Worm (Caenorhabditis elegans): ENCODE results near the gene C35B8.3.
A peak's percentile ranks its signal among the peaks of the same experiment; 100 is the strongest.

The C35B8.3 gene

DNA sequence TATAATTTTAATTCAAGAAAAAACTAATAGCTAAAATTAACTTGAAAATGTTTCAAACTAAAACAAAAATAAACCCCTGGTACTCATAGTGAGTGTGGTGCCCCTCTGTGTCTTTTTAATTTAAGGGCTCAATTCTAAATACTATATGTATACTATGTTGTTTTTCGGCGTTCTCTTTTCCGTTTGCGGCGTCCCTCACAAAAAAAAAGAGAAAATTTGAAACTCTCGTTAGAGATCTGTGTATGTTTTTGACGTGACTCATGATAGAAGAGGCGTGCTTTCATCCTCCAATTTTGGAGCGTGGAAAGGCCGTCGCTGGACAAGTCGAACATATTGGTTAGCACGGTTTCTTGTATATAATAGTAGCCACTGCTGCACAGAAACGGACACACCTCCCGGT lies 37.8 kb downstream of the C35B8.3 start, which contains the start of gene pes-8:
Gene pes-8, plus strand, starts transcription at position 301 of the 400 bp plus-strand sequence.
- TF ChIP-seq nhr-111 (GFP tag; optimal IDR thresholded peaks at IDR 0.05) = no peak
- peak; percentile 75 for TF ChIP-seq aha-1 (tag)

DNA sequence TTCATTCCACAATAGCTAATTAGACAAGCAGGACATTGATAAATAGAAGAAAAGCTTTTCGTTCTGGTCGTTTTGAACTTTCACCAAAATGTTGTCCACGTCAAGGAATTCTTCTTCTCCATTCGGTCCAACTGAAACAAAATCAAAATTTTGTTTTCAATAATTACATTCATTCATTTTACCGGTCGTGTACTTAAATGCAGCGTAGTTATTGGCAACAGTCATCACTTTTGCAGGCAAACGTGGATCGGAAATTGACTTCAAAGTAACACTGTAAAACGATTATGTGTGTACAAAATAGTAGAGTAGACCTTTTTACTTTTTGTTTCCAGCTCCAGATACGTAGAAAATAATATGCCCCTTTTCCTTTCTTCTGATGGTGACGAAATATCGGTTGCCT lies 42.3 kb downstream of the C35B8.3 start:
- TF ChIP-seq unc-62 (GFP tag; optimal IDR thresholded peaks at IDR 0.05 in 1 of 2) (peak in 1 of 2 experiments; percentile 59), unc-62 (tag; optimal IDR thresholded peaks at IDR 0.05) (no peak), T20F7.1 (GFP tag; optimal IDR thresholded peaks at IDR 0.05) (no peak), egl-43 (GFP tag; IDR thresholded peaks at IDR 0.05) (no peak), F10B5.3 (tag; optimal IDR thresholded peaks at IDR 0.05) (peak; percentile 64)

DNA sequence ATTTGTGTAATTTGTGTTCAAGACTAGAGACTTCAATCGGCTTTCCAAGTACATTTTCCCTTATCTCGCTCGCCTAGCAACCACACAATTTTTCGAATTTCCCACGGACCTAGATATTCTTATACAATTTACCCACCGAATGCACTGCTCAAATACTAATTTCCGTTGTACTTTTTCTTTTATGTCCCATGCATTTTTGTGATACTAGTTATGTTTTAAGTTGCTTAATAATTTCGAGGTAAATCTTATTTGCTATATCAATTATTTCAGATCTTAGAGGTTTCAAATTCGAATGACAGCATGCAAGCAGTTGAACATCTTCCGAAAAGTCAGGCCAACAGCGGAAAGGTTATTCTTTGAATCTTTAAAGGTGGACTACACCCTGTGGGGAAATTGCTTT lies 45.8 kb downstream of the C35B8.3 start, which contains the start of gene F18G5.1:
Gene F18G5.1, plus strand, starts transcription at position 301 of the 400 bp plus-strand sequence.
- TF ChIP-seq madf-5 (GFP tag; IDR thresholded peaks at IDR 0.05) = no peak
- no peak for TF ChIP-seq ceh-82 (tag; optimal IDR thresholded peaks at IDR 0.05)
- no peak for TF ChIP-seq jun-1 (tag; optimal IDR thresholded peaks at IDR 0.05)
- TF ChIP-seq dmd-9 (GFP tag; IDR thresholded peaks at IDR 0.05) = no peak
- no peak for TF ChIP-seq fos-1 (tag; optimal IDR thresholded peaks at IDR 0.05)
- TF ChIP-seq set-16 (GFP tag; IDR thresholded peaks at IDR 0.05) = no peak
- TF ChIP-seq lin-38 (GFP tag; IDR thresholded peaks at IDR 0.05) = no peak
- no peak for TF ChIP-seq ceh-28 (tag; optimal IDR thresholded peaks at IDR 0.05)
- no peak for TF ChIP-seq nhr-11 (tag; optimal IDR thresholded peaks at IDR 0.05)
- no peak for TF ChIP-seq dve-1 (tag; optimal IDR thresholded peaks at IDR 0.05; ENCODE audit: insufficient read depth)
- no peak for TF ChIP-seq zfp-3 (GFP tag; conservative IDR thresholded peaks at IDR 0.05)
- TF ChIP-seq ctbp-1 (GFP tag; IDR thresholded peaks at IDR 0.05) = no peak
- TF ChIP-seq F44E2.7 (GFP tag; IDR thresholded peaks at IDR 0.05) = no peak
- TF ChIP-seq nhr-102 (tag; optimal IDR thresholded peaks at IDR 0.05) = no peak

DNA sequence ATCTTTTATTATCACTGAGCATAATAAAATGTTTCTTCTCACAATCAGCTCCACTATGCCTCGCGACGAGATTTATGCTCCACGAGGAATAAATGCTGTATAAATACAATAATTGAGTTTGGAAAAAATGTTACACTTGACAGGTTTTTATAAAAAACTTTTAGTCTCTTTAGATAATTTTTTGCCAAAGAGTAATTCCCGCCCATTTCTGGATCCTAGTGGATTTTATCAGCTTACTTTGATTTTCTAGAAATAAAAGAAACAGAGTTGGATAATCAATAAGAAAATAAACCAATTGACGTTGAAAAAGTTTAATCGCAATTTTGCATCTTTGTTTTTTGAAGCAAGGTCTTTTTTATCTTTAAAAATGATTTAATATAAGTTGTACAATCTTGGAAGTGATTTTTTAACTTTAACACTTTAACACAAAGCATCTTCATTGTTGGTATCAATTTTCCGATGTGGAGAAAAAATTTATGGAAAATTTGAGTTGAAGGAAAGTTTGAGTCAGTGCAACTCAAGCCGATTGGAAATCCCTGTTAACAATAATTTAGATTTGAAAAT lies 48.0 kb downstream of the C35B8.3 start:
- peak; percentile 41; the same call in 1 of the 2 replicates for TF ChIP-seq php-3 (GFP tag; IDR thresholded peaks at IDR 0.05)
- TF ChIP-seq nhr-102 (tag; optimal IDR thresholded peaks at IDR 0.05) = peak; percentile 47
- no peak for TF ChIP-seq lin-1 (GFP tag; IDR thresholded peaks at IDR 0.05)
- TF ChIP-seq dve-1 (tag; optimal IDR thresholded peaks at IDR 0.05; ENCODE audit: insufficient read depth) = peak; percentile 54
- TF ChIP-seq zfp-3 (GFP tag; conservative IDR thresholded peaks at IDR 0.05) = peak; percentile 60; the same call in 1 of the 2 replicates
- 0 out of 2 replicates have a peak, but pooled peaks have one; percentile 17 for TF ChIP-seq snpc-1.2 (GFP tag; IDR thresholded peaks at IDR 0.05)
- TF ChIP-seq nhr-76 (tag; optimal IDR thresholded peaks at IDR 0.05) = no peak

DNA sequence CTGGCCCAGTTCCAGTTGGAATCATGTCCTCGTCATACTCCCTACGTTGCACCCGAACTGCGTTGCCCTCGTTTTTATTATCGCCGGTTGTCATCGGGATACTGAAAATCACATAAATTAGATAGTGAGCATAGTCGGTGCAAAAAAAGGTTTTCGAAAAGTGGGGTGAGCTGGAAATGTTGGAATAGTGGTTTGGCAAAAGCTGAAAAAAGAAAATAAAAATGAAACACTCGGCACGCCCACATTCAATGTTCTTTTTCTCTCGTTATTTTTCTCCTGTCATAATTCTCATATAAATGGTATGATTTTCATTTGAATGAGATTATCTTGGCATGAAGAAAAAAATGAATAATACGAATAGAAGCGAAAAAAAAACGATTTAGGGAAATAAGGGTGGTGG lies 50.5 kb downstream of the C35B8.3 start, which contains the start of gene F18G5.6:
Gene F18G5.6, minus strand, starts transcription at position 101 of the 400 bp plus-strand sequence.
- TF ChIP-seq lim-7 (GFP tag; IDR thresholded peaks at IDR 0.05) (0 out of 2 replicates have a peak, but pooled peaks have one; percentile 12), nhr-25 (tag; optimal IDR thresholded peaks at IDR 0.05; ENCODE audit: borderline replicate concordance, insufficient read depth) (no peak)

DNA sequence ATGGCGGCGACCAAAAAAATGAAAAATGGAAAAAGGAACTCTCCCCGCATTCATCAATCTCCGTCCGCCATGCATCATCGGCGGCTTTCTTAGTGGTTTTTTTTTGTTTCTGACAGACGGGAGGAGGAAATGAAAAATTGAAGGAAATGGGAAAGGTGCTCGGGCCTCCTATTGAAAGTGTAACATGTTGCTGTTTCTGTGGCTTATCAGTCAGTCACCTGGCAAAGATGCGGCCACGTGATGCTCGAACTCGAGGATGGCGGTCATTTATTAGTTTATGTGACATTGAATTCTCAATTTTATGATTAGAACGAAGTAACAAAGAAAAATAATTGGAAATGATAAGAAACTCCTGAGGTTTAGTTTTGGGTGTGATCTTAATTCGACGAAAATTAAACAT lies 50.9 kb downstream of the C35B8.3 start:
- TF ChIP-seq daf-19 (GFP tag; conservative IDR thresholded peaks at IDR 0.05) (no peak), nhr-76 (tag; optimal IDR thresholded peaks at IDR 0.05) (no peak), R02D3.7 (tag; optimal IDR thresholded peaks at IDR 0.05) (no peak), aly-2 (tag; optimal IDR thresholded peaks at IDR 0.05) (no peak), spr-3 (GFP tag; optimal IDR thresholded peaks at IDR 0.05) (no peak), lim-7 (GFP tag; IDR thresholded peaks at IDR 0.05) (peak; percentile 37; the same call in 1 of the 2 replicates), dpl-1 (GFP tag; optimal IDR thresholded peaks at IDR 0.05) (no peak), lin-13 (GFP tag; optimal IDR thresholded peaks at IDR 0.05) (peak; percentile 17), aha-1 (tag) (peak; percentile 82), daf-16 (GFP tag; optimal IDR thresholded peaks at IDR 0.05) (peak; percentile 5 to 18), daf-16 (tag; optimal IDR thresholded peaks at IDR 0.05) (peak; percentile 91), hlh-11 (tag; optimal IDR thresholded peaks at IDR 0.05) (peak; percentile 94), hif-1 (tag; optimal IDR thresholded peaks at IDR 0.05) (peak in 1 of 2 experiments; percentile 43), lin-29 (GFP tag; IDR thresholded peaks at IDR 0.05) (no peak), cey-2 (tag; optimal IDR thresholded peaks at IDR 0.05; ENCODE audit: borderline replicate concordance, insufficient read depth) (no peak), F49E8.2 (tag; optimal IDR thresholded peaks at IDR 0.05; ENCODE audit: borderline replicate concordance) (no peak), pqm-1 (tag; optimal IDR thresholded peaks at IDR 0.05) (peak; percentile 76), nhr-42 (GFP tag; IDR thresholded peaks at IDR 0.05) (no peak)

All from whole organism, L4 larva.